Worm (Caenorhabditis elegans) whole organism, L4 larva: ENCODE results near the gene srx-96.
A peak's percentile ranks its signal among the peaks of the same experiment; 100 is the strongest.

Source experiments
- F26F4.8 ChIP-seq: fragments of 200-800 bp; sonication (Bioruptor generic); conservative IDR thresholded peaks from 2 replicates; pipeline ENCODE4 v1.3.6; 2022; ENCODE audit warnings: missing genetic modification characterization, missing compliant biosample characterization
- F37D6.2 ChIP-seq: sonication (generic microtip); optimal IDR thresholded peaks from 2 replicates; lab custom pipeline; 2016; ENCODE audit warnings: mild to moderate bottlenecking, missing genetic modification characterization, missing compliant biosample characterization
- F44E2.7 ChIP-seq: fragments of 200-800 bp; sonication (Bioruptor generic); IDR thresholded peaks from 2 replicates; pipeline ENCODE4 v2.1.2; 2022; ENCODE audit warnings: missing genetic modification characterization, missing compliant biosample characterization
- F49E8.2 ChIP-seq: sonication (generic microtip); optimal IDR thresholded peaks from 2 replicates; lab custom pipeline; 2016; ENCODE audit warnings: missing compliant biosample characterization, mild to moderate bottlenecking, missing genetic modification characterization, borderline replicate concordance
- R02D3.7 ChIP-seq: fragments of 150-350 bp; sonication (generic microtip); optimal IDR thresholded peaks from 3 replicates; lab custom pipeline; 2014; ENCODE audit warnings: missing biosample characterization, missing genetic modification characterization
- T20F7.1 ChIP-seq: fragments of 200-800 bp; sonication (Bioruptor generic); optimal IDR thresholded peaks from 2 replicates; lab custom pipeline; 2018; ENCODE audit warnings: mild to moderate bottlenecking, missing genetic modification characterization, missing compliant biosample characterization
- T26A8.4 ChIP-seq: fragments of 200-800 bp; sonication (Bioruptor generic); IDR thresholded peaks from 2 replicates; pipeline ENCODE4 v1.3.6; 2022; ENCODE audit warnings: missing genetic modification characterization, missing compliant biosample characterization
- Y105C5A.15 ChIP-seq: fragments of 200-800 bp; sonication (Bioruptor generic); IDR thresholded peaks from 2 replicates; pipeline ENCODE4 v1.3.6; 2022; ENCODE audit warnings: missing genetic modification characterization, missing compliant biosample characterization
- Y48G9A.11 ChIP-seq: fragments of 200-800 bp; sonication (Bioruptor generic); IDR thresholded peaks from 2 replicates; pipeline ENCODE4 v1.3.6; 2022; ENCODE audit warnings: missing genetic modification reagents, missing genetic modification characterization, missing compliant biosample characterization
- Y5F2A.4 ChIP-seq: fragments of 200-800 bp; sonication (Bioruptor generic); optimal IDR thresholded peaks from 2 replicates; lab custom pipeline; 2018; ENCODE audit warnings: mild to moderate bottlenecking, missing genetic modification characterization, missing compliant biosample characterization
- ZK546.5 ChIP-seq, 2 experiments: sonication (generic microtip); optimal IDR thresholded peaks; 2 replicates each; lab custom pipeline; 2017; ENCODE audit warnings: missing biosample characterization in 2 of 2, missing genetic modification characterization in 2 of 2
- aha-1 ChIP-seq: fragments of 150-350 bp; peaks from one replicate; lab custom pipeline; 2014; ENCODE audit warnings: missing biosample characterization, missing genetic modification characterization
- aly-2 ChIP-seq: sonication (generic microtip); optimal IDR thresholded peaks from 2 replicates; lab custom pipeline; 2018; ENCODE audit warnings: missing biosample characterization, missing genetic modification characterization
- ceh-20 ChIP-seq: fragments of 200-800 bp; sonication (Bioruptor generic); IDR thresholded peaks from 2 replicates; pipeline ENCODE4 v1.3.6; 2022; ENCODE audit warnings: missing genetic modification reagents, missing genetic modification characterization, missing compliant biosample characterization
- ceh-44 ChIP-seq: fragments of 200-800 bp; sonication (Bioruptor generic); IDR thresholded peaks from 2 replicates; pipeline ENCODE4 v1.3.6; 2022; ENCODE audit warnings: missing genetic modification reagents, missing genetic modification characterization, missing compliant biosample characterization
- ctbp-1 ChIP-seq: fragments of 200-800 bp; sonication (Bioruptor generic); IDR thresholded peaks from 2 replicates; pipeline ENCODE4 v1.3.6; 2022; ENCODE audit warnings: missing genetic modification reagents, missing genetic modification characterization, missing compliant biosample characterization
- daf-8 ChIP-seq: fragments of 200-800 bp; sonication (Bioruptor generic); IDR thresholded peaks from 2 replicates; pipeline ENCODE4 v1.3.6; 2022; ENCODE audit warnings: missing genetic modification characterization, missing compliant biosample characterization
- egl-27 ChIP-seq: sonication (generic microtip); optimal IDR thresholded peaks from 3 replicates; lab custom pipeline; 2017; ENCODE audit warnings: missing biosample characterization, missing genetic modification reagents, missing genetic modification characterization
- egl-43 ChIP-seq: fragments of 200-800 bp; sonication (Bioruptor generic); IDR thresholded peaks from 2 replicates; pipeline ENCODE4 v1.3.6; 2022; ENCODE audit warnings: missing genetic modification reagents, missing genetic modification characterization, missing compliant biosample characterization
- hif-1 ChIP-seq, 2 experiments: sonication (generic microtip); optimal IDR thresholded peaks; 2 replicates each; lab custom pipeline; 2016 to 2017; ENCODE audit warnings: missing compliant biosample characterization in 2 of 2, missing genetic modification characterization in 2 of 2, missing genetic modification reagents in 2 of 2, missing genotype in 2 of 2, mild to moderate bottlenecking in 1 of 2
- hlh-11 ChIP-seq: fragments of 200-800 bp; sonication (Bioruptor generic); optimal IDR thresholded peaks from 2 replicates; lab custom pipeline; 2018; ENCODE audit warnings: mild to moderate bottlenecking, missing genetic modification characterization, missing compliant biosample characterization
- hlh-30 ChIP-seq: sonication (generic microtip); optimal IDR thresholded peaks from 2 replicates; lab custom pipeline; 2017; ENCODE audit warnings: antibody characterized with exemption, mild to moderate bottlenecking, missing genetic modification characterization, missing compliant biosample characterization; ENCODE audit not compliant: insufficient read depth
- lin-13 ChIP-seq: fragments of 150-350 bp; optimal IDR thresholded peaks from 2 replicates; lab custom pipeline; 2014; ENCODE audit warnings: missing biosample characterization, missing genetic modification reagents, missing genetic modification characterization
- lsy-2 ChIP-seq, 2 experiments: fragments of 150-350 bp in 1 of 2; sonication (generic microtip) in 1 of 2; optimal IDR thresholded peaks; 2 replicates each; lab custom pipeline; 2014 to 2017; ENCODE audit warnings: missing biosample characterization in 2 of 2, missing genetic modification characterization in 2 of 2
- mdl-1 ChIP-seq, 2 experiments: fragments of 150-350 bp in 1 of 2; sonication (generic microtip) in 1 of 2; optimal IDR thresholded peaks; 2 replicates each; lab custom pipeline; 2014 to 2017; ENCODE audit warnings: missing biosample characterization in 2 of 2, missing genetic modification characterization in 2 of 2
- mdt-29 ChIP-seq: fragments of 200-800 bp; sonication (Bioruptor generic); IDR thresholded peaks from 2 replicates; pipeline ENCODE4 v1.3.6; 2022; ENCODE audit warnings: missing genetic modification reagents, missing genetic modification characterization, missing compliant biosample characterization
- mes-2 ChIP-seq: sonication (generic microtip); optimal IDR thresholded peaks from 2 replicates; lab custom pipeline; 2016; ENCODE audit warnings: missing genotype, mild to moderate bottlenecking, missing genetic modification characterization, missing compliant biosample characterization; ENCODE audit not compliant: poor library complexity, severe bottlenecking
- nhr-102 ChIP-seq: sonication (generic microtip); optimal IDR thresholded peaks from 2 replicates; lab custom pipeline; 2016; ENCODE audit warnings: mild to moderate bottlenecking, missing genetic modification characterization, moderate library complexity, missing compliant biosample characterization
- nhr-111 ChIP-seq: fragments of 200-800 bp; sonication (Bioruptor generic); optimal IDR thresholded peaks from 2 replicates; lab custom pipeline; 2018; ENCODE audit warnings: mild to moderate bottlenecking, missing genetic modification characterization, missing compliant biosample characterization
- nhr-25 ChIP-seq: sonication (generic microtip); optimal IDR thresholded peaks from 2 replicates; lab custom pipeline; 2017; ENCODE audit warnings: missing genetic modification characterization, mild to moderate bottlenecking, missing compliant biosample characterization, antibody characterized with exemption, moderate library complexity, borderline replicate concordance; ENCODE audit not compliant: insufficient read depth
- nhr-41 ChIP-seq: fragments of 200-800 bp; sonication (Bioruptor generic); IDR thresholded peaks from 2 replicates; pipeline ENCODE4 v1.3.6; 2022; ENCODE audit warnings: missing genetic modification reagents, missing genetic modification characterization, missing compliant biosample characterization
- nhr-6 ChIP-seq: fragments of 150-350 bp; optimal IDR thresholded peaks from 2 replicates; lab custom pipeline; 2014; ENCODE audit warnings: missing biosample characterization, missing genetic modification characterization
- nhr-76 ChIP-seq: fragments of 150-350 bp; optimal IDR thresholded peaks from 2 replicates; lab custom pipeline; 2014; ENCODE audit warnings: missing biosample characterization, missing genetic modification characterization
- php-3 ChIP-seq: fragments of 200-800 bp; sonication (Bioruptor generic); IDR thresholded peaks from 2 replicates; pipeline ENCODE4 v1.3.6; 2022; ENCODE audit warnings: missing genetic modification reagents, missing genetic modification characterization, missing compliant biosample characterization
- pqm-1 ChIP-seq: sonication (generic microtip); optimal IDR thresholded peaks from 2 replicates; lab custom pipeline; 2017; ENCODE audit warnings: missing biosample characterization, missing genetic modification characterization
- rbr-2 ChIP-seq: sonication (generic microtip); optimal IDR thresholded peaks from 2 replicates; lab custom pipeline; 2016; ENCODE audit warnings: missing genotype, missing genetic modification characterization, missing compliant biosample characterization
- saeg-2 ChIP-seq: fragments of 200-800 bp; sonication (Bioruptor generic); IDR thresholded peaks from 2 replicates; pipeline ENCODE4 v1.3.6; 2022; ENCODE audit warnings: missing genetic modification reagents, missing genetic modification characterization, missing compliant biosample characterization
- set-16 ChIP-seq: fragments of 200-800 bp; sonication (Bioruptor generic); IDR thresholded peaks from 2 replicates; pipeline ENCODE4 v1.3.6; 2022; ENCODE audit warnings: missing genetic modification reagents, missing genetic modification characterization, missing compliant biosample characterization
- snpc-4 ChIP-seq: fragments of 150-350 bp; optimal IDR thresholded peaks from 2 replicates; lab custom pipeline; 2014; ENCODE audit warnings: missing biosample characterization, missing genetic modification characterization
- spr-3 ChIP-seq: fragments of 200-800 bp; sonication (Bioruptor generic); optimal IDR thresholded peaks from 2 replicates; lab custom pipeline; 2018; ENCODE audit warnings: mild to moderate bottlenecking, missing genetic modification characterization, missing compliant biosample characterization
- tag-97 ChIP-seq: fragments of 200-800 bp; sonication (Bioruptor generic); IDR thresholded peaks from 2 replicates; pipeline ENCODE4 v1.3.6; 2022; ENCODE audit warnings: missing genetic modification characterization, missing compliant biosample characterization
- tra-1 ChIP-seq: fragments of 200-800 bp; sonication (Bioruptor generic); IDR thresholded peaks from 2 replicates; pipeline ENCODE4 v1.3.6; 2022; ENCODE audit warnings: missing genetic modification reagents, missing genetic modification characterization, missing compliant biosample characterization
- unc-130 ChIP-seq: sonication (generic microtip); optimal IDR thresholded peaks from 2 replicates; lab custom pipeline; 2016; ENCODE audit warnings: missing genetic modification reagents, missing genetic modification characterization, missing compliant biosample characterization
- unc-39 ChIP-seq: sonication (generic microtip); optimal IDR thresholded peaks from 2 replicates; lab custom pipeline; 2017; ENCODE audit warnings: missing biosample characterization, missing genetic modification characterization
- unc-62 ChIP-seq, 3 experiments: fragments of 150-350 bp in 1 of 3; sonication (generic microtip); optimal IDR thresholded peaks in 2 of 3; peaks in 1 of 3; 1 replicate in 1 of 3; 2 replicates in 2 of 3; lab custom pipeline; 2014 to 2017; ENCODE audit warnings: missing biosample characterization in 3 of 3, missing genetic modification characterization in 3 of 3, missing genetic modification reagents in 3 of 3, missing genotype in 1 of 3
- zag-1 ChIP-seq: fragments of 150-350 bp; optimal IDR thresholded peaks from 2 replicates; lab custom pipeline; 2014; ENCODE audit warnings: missing biosample characterization, missing genetic modification characterization
- zfp-2 ChIP-seq: sonication (generic microtip); optimal IDR thresholded peaks from 2 replicates; lab custom pipeline; 2016; ENCODE audit warnings: mild to moderate bottlenecking, missing genetic modification characterization, missing compliant biosample characterization
- ztf-7 ChIP-seq: fragments of 150-350 bp; optimal IDR thresholded peaks from 2 replicates; lab custom pipeline; 2014; ENCODE audit warnings: missing biosample characterization, missing genetic modification characterization

srx-96 gene

ce11 chrV:13671911-13672639, 39.1 kb upstream of the srx-96 start, which contains the start of the genes mip-2 and F58G11.4:
Gene mip-2 (minus strand): TSS chrV:13671958.
Gene F58G11.4 (plus strand): TSS chrV:13672589.
- no peak for TF ChIP-seq lin-13
- peak; percentile 62 for TF ChIP-seq aha-1 (tag; lab: Kevin White, UChicago)
- no peak for TF ChIP-seq set-16 (GFP tag; lab: Robert Waterston, UW)
- no peak for TF ChIP-seq nhr-111 (GFP tag; lab: Kevin White, UChicago)
- no peak for TF ChIP-seq mes-2 (tag; lab: Kevin White, UChicago)
- no peak for TF ChIP-seq hlh-30 (tag; lab: Kevin White, UChicago)
- no peak for TF ChIP-seq R02D3.7 (tag; lab: Kevin White, UChicago)
- no peak for TF ChIP-seq F44E2.7
- no peak for TF ChIP-seq ztf-7 (tag; lab: Kevin White, UChicago)
- TF ChIP-seq unc-62 (GFP tag; optimal IDR thresholded peaks at IDR 0.05 in 1 of 2; lab: Kevin White, UChicago): peak in 1 of 2 experiments; percentile 49
- TF ChIP-seq unc-62 (tag; optimal IDR thresholded peaks at IDR 0.05; lab: Kevin White, UChicago): no peak
- no peak for TF ChIP-seq nhr-25
- no peak for TF ChIP-seq pqm-1 (tag; lab: Kevin White, UChicago)
- TF ChIP-seq Y48G9A.11 (GFP tag; lab: Robert Waterston, UW): peak; percentile 59
- TF ChIP-seq, all 104 proteins: peak for 3

DNA sequence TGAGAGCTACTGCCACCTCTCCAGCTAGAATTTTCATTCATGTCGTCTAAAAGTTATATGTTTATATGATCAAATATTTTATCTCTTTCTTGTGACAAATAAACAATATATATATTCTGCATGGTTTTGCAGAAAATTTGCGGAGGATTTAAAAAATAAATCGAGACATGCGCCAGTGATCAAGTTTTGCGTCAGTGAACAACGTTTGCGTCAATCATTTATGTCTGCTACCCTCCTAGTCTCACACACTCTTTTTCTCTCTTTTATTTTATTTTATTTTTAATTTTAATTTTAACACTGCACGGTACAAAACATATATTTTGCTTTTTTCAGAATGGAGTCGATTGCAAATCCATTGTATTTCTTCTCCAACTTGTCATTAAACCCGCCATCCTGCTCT, 32.6 kb upstream of the srx-96 start, which contains the start of the genes tag-65 and ccz-1:
TSS of gene tag-65 (minus strand) at position 46 of the 400 bp plus-strand sequence.
TSS of gene ccz-1 (plus strand) at position 334 of the 400 bp plus-strand sequence.
- no peak for TF ChIP-seq mdt-29 (GFP tag; lab: Robert Waterston, UW)
- peak; percentile 70; the same call in 1 of the 2 replicates for TF ChIP-seq ceh-20 (GFP tag; lab: Robert Waterston, UW)
- no peak for TF ChIP-seq Y5F2A.4 (GFP tag; lab: Kevin White, UChicago)
- TF ChIP-seq snpc-4 (tag; lab: Kevin White, UChicago): no peak
- peak; percentile 87 for TF ChIP-seq T26A8.4
- no peak for TF ChIP-seq saeg-2 (GFP tag; lab: Robert Waterston, UW)
- TF ChIP-seq zfp-2 (tag; lab: Kevin White, UChicago): no peak
- TF ChIP-seq spr-3 (GFP tag; lab: Kevin White, UChicago): peak; percentile 39
- peak; percentile 76 for TF ChIP-seq F37D6.2 (tag; lab: Kevin White, UChicago)
- no peak for TF ChIP-seq egl-27 (tag; lab: Kevin White, UChicago)
- TF ChIP-seq tra-1 (GFP tag; lab: Robert Waterston, UW): no peak
- no peak for TF ChIP-seq daf-8
- TF ChIP-seq egl-43 (GFP tag; lab: Robert Waterston, UW): no peak
- TF ChIP-seq rbr-2 (tag; lab: Kevin White, UChicago): peak; percentile 78
- TF ChIP-seq aha-1 (tag; lab: Kevin White, UChicago): peak; percentile 83
- no peak for TF ChIP-seq unc-39
- TF ChIP-seq aly-2 (tag; lab: Kevin White, UChicago): no peak
- no peak for TF ChIP-seq nhr-41
- TF ChIP-seq tag-97 (GFP tag; lab: Robert Waterston, UW): no peak
- TF ChIP-seq nhr-6 (tag; lab: Kevin White, UChicago): peak; percentile 94
- no peak for TF ChIP-seq php-3 (GFP tag; lab: Robert Waterston, UW)
- peak; percentile 85 for TF ChIP-seq nhr-102 (tag; lab: Kevin White, UChicago)
- no peak for TF ChIP-seq F26F4.8 (GFP tag; lab: Robert Waterston, UW)
- TF ChIP-seq unc-130: peak; percentile 62
- TF ChIP-seq lsy-2 (tag; optimal IDR thresholded peaks at IDR 0.05; lab: Kevin White, UChicago): peak in 1 of 2 experiments; percentile 95
- TF ChIP-seq Y105C5A.15: no peak
- peak; percentile 72 for TF ChIP-seq F49E8.2 (tag; lab: Kevin White, UChicago)
- TF ChIP-seq hlh-11 (tag; lab: Kevin White, UChicago): peak; percentile 73
- peak in 1 of 2 experiments; percentile 27 for TF ChIP-seq mdl-1 (tag; optimal IDR thresholded peaks at IDR 0.05; lab: Kevin White, UChicago)
- no peak for TF ChIP-seq ztf-7 (tag; lab: Kevin White, UChicago)
- peak; percentile 73; the same call in 1 of the 2 replicates for TF ChIP-seq ctbp-1 (GFP tag; lab: Robert Waterston, UW)
- TF ChIP-seq ceh-44 (GFP tag; lab: Robert Waterston, UW): no peak
- TF ChIP-seq zag-1: no peak
- TF ChIP-seq hif-1 (tag; optimal IDR thresholded peaks at IDR 0.05; lab: Kevin White, UChicago): no peak
- TF ChIP-seq ZK546.5 (tag; optimal IDR thresholded peaks at IDR 0.05; lab: Kevin White, UChicago): no peak
- TF ChIP-seq nhr-76 (tag; lab: Kevin White, UChicago): no peak
- TF ChIP-seq T20F7.1 (GFP tag; lab: Kevin White, UChicago): peak; percentile 85
